Fruit fly (Drosophila melanogaster) whole organism, embryonic: ENCODE data around the gene Ass.

ENCODE experiments used
- Asciz ChIP-seq: fragments of 200-800 bp; sonication (Bioruptor generic); optimal IDR thresholded peaks from 2 replicates; lab custom pipeline; 2017; ENCODE audit warnings: missing biosample characterization, mild to moderate bottlenecking, missing genetic modification characterization, missing genetic modification reagents
- Atf3 ChIP-seq: fragments of 200-800 bp; sonication (Bioruptor generic); optimal IDR thresholded peaks from 3 replicates; lab custom pipeline; 2016; ENCODE audit warnings: missing biosample characterization, missing genetic modification characterization
- CG1024 ChIP-seq: fragments of 200-800 bp; sonication (Bioruptor generic); IDR thresholded peaks from 2 replicates; pipeline ENCODE4 v1.3.6; 2022; ENCODE audit warnings: missing biosample characterization, missing genetic modification characterization
- CG10267 ChIP-seq: fragments of 200-800 bp; sonication (Bioruptor generic); optimal IDR thresholded peaks from 2 replicates; lab custom pipeline; 2018; ENCODE audit warnings: missing biosample characterization, mild to moderate bottlenecking, missing genetic modification characterization, moderate library complexity
- CG10321 ChIP-seq: fragments of 200-800 bp; sonication (Bioruptor generic); IDR thresholded peaks from 2 replicates; pipeline ENCODE4 v1.3.6; 2022; ENCODE audit warnings: missing biosample characterization, missing genetic modification characterization
- CG12219 ChIP-seq: fragments of 200-800 bp; sonication (Bioruptor generic); optimal IDR thresholded peaks from 3 replicates; lab custom pipeline; 2018; ENCODE audit warnings: missing biosample characterization, mild to moderate bottlenecking, missing genetic modification characterization
- CG14860 ChIP-seq: fragments of 200-800 bp; sonication (Bioruptor generic); IDR thresholded peaks from 3 replicates; pipeline ENCODE4 v1.3.6; 2022; ENCODE audit warnings: missing biosample characterization, missing genetic modification characterization; ENCODE audit not compliant: partially characterized antibody
- CG16863 ChIP-seq: fragments of 200-800 bp; sonication (Bioruptor generic); optimal IDR thresholded peaks from 3 replicates; lab custom pipeline; 2016; ENCODE audit warnings: missing biosample characterization, missing genetic modification characterization
- CG17361 ChIP-seq: fragments of 200-800 bp; sonication (Bioruptor generic); IDR thresholded peaks from 3 replicates; pipeline ENCODE4 v1.3.6; 2022; ENCODE audit warnings: missing biosample characterization, missing genetic modification characterization
- CG17829 ChIP-seq: fragments of 200-800 bp; optimal IDR thresholded peaks from 2 replicates; lab custom pipeline; 2019; ENCODE audit warnings: missing biosample characterization, mild to moderate bottlenecking, missing genetic modification characterization, moderate library complexity
- CG18262 ChIP-seq: fragments of 200-800 bp; optimal IDR thresholded peaks from 3 replicates; lab custom pipeline; 2019; ENCODE audit warnings: missing biosample characterization, mild to moderate bottlenecking, missing genetic modification characterization, moderate library complexity
- CG2712 ChIP-seq: fragments of 200-800 bp; optimal IDR thresholded peaks from 3 replicates; lab custom pipeline; 2019; ENCODE audit warnings: missing biosample characterization, mild to moderate bottlenecking, missing genetic modification characterization, moderate library complexity
- CG2889 ChIP-seq: fragments of 200-800 bp; sonication (Bioruptor generic); IDR thresholded peaks from 3 replicates; pipeline ENCODE4 v1.3.6; 2022; ENCODE audit warnings: missing biosample characterization, missing genetic modification characterization
- CG30020 ChIP-seq: fragments of 200-800 bp; optimal IDR thresholded peaks from 2 replicates; lab custom pipeline; 2019; ENCODE audit warnings: missing biosample characterization, mild to moderate bottlenecking, missing genetic modification characterization, moderate library complexity
- CG30403 ChIP-seq: fragments of 200-800 bp; sonication (Bioruptor generic); optimal IDR thresholded peaks from 3 replicates; lab custom pipeline; 2016; ENCODE audit warnings: missing biosample characterization, missing genetic modification characterization
- CG34376 ChIP-seq: fragments of 200-800 bp; sonication (Bioruptor generic); optimal IDR thresholded peaks from 2 replicates; lab custom pipeline; 2018; ENCODE audit warnings: missing biosample characterization, mild to moderate bottlenecking, missing genetic modification characterization
- CG5953 ChIP-seq: fragments of 200-800 bp; sonication (Bioruptor generic); IDR thresholded peaks from 2 replicates; pipeline ENCODE4 v1.3.6; 2022; ENCODE audit warnings: missing biosample characterization, missing genetic modification characterization
- CG6654 ChIP-seq: fragments of 200-800 bp; sonication (Bioruptor generic); optimal IDR thresholded peaks from 2 replicates; lab custom pipeline; 2017; ENCODE audit warnings: missing biosample characterization, mild to moderate bottlenecking, missing genetic modification characterization
- CG6765 ChIP-seq: fragments of 200-800 bp; sonication (Bioruptor generic); optimal IDR thresholded peaks from 3 replicates; lab custom pipeline; 2017; ENCODE audit warnings: missing biosample characterization, mild to moderate bottlenecking, missing genetic modification characterization
- CG8290 ChIP-seq, 3 experiments: fragments of 200-800 bp; sonication (Bioruptor generic); optimal IDR thresholded peaks; 2 replicates each; lab custom pipeline; 2016 to 2019; ENCODE audit warnings: missing biosample characterization in 3 of 3, missing genetic modification characterization in 3 of 3, mild to moderate bottlenecking in 2 of 3, moderate library complexity in 1 of 3
- CG8478 ChIP-seq: fragments of >200 bp; optimal IDR thresholded peaks from 2 replicates; lab custom pipeline; 2018
- CG9817 ChIP-seq: fragments of 200-800 bp; sonication (Bioruptor generic); optimal IDR thresholded peaks from 2 replicates; lab custom pipeline; 2018; ENCODE audit warnings: missing biosample characterization, mild to moderate bottlenecking, missing genetic modification characterization, moderate library complexity
- CG9932 ChIP-seq: fragments of 200-800 bp; sonication (Bioruptor generic); IDR thresholded peaks from 2 replicates; pipeline ENCODE4 v1.3.6; 2022; ENCODE audit warnings: missing biosample characterization, missing genetic modification characterization
- Dek ChIP-seq: fragments of 200-800 bp; sonication (Bioruptor generic); optimal IDR thresholded peaks from 3 replicates; lab custom pipeline; 2019; ENCODE audit warnings: missing biosample characterization, mild to moderate bottlenecking, missing genetic modification characterization, moderate library complexity
- Drgx ChIP-seq: fragments of 200-800 bp; sonication (Bioruptor generic); IDR thresholded peaks from 2 replicates; pipeline ENCODE4 v1.3.6; 2022; ENCODE audit warnings: missing biosample characterization, missing genetic modification characterization
- Fer1 ChIP-seq: fragments of 200-800 bp; sonication (Bioruptor generic); optimal IDR thresholded peaks from 2 replicates; lab custom pipeline; 2017; ENCODE audit warnings: missing biosample characterization, mild to moderate bottlenecking, missing genetic modification characterization
- HLH54F ChIP-seq: fragments of 200-800 bp; sonication (Bioruptor generic); optimal IDR thresholded peaks from 3 replicates; lab custom pipeline; 2016; ENCODE audit warnings: missing biosample characterization, missing genetic modification characterization
- Hr39 ChIP-seq: fragments of >200 bp; optimal IDR thresholded peaks from 2 replicates; lab custom pipeline; 2017
- Hr78 ChIP-seq, 2 experiments: fragments of 200-800 bp in 1 of 2; fragments of >200 bp in 1 of 2; sonication (Bioruptor generic) in 1 of 2; optimal IDR thresholded peaks; 2 replicates each; lab custom pipeline; 2017 to 2019; ENCODE audit warnings: missing biosample characterization in 2 of 2, missing genetic modification characterization in 2 of 2, mild to moderate bottlenecking in 1 of 2, moderate library complexity in 1 of 2
- Lim3 ChIP-seq: fragments of 200-800 bp; sonication (Bioruptor generic); IDR thresholded peaks from 2 replicates; pipeline ENCODE4 v1.3.6; 2022; ENCODE audit warnings: missing biosample characterization, missing genetic modification characterization
- MESR4 ChIP-seq: fragments of 200-800 bp; sonication (Bioruptor generic); optimal IDR thresholded peaks from 2 replicates; lab custom pipeline; 2018; ENCODE audit warnings: missing biosample characterization, mild to moderate bottlenecking, missing genetic modification characterization, moderate library complexity
- Mrtf ChIP-seq: fragments of 200-800 bp; sonication (Bioruptor generic); IDR thresholded peaks from 3 replicates; pipeline ENCODE4 v1.3.6; 2022; ENCODE audit warnings: missing biosample characterization, missing genetic modification characterization
- NK7.1 ChIP-seq: fragments of 200-800 bp; sonication (Bioruptor generic); optimal IDR thresholded peaks from 3 replicates; lab custom pipeline; 2016; ENCODE audit warnings: missing biosample characterization, missing genetic modification characterization
- Oaz ChIP-seq: fragments of 200-800 bp; sonication (Bioruptor generic); IDR thresholded peaks from 2 replicates; pipeline ENCODE4 v1.3.6; 2022; ENCODE audit warnings: missing biosample characterization, missing genetic modification characterization
- Rfx ChIP-seq: fragments of 200-800 bp; sonication (Bioruptor generic); IDR thresholded peaks from 2 replicates; pipeline ENCODE4 v1.3.6; 2022; ENCODE audit warnings: missing biosample characterization, missing genetic modification characterization
- TFAM ChIP-seq: fragments of 200-800 bp; sonication (Bioruptor generic); optimal IDR thresholded peaks from 2 replicates; lab custom pipeline; 2017; ENCODE audit warnings: missing biosample characterization, missing genetic modification characterization, inconsistent platforms
- cg ChIP-seq: fragments of 200-800 bp; sonication (Bioruptor generic); optimal IDR thresholded peaks from 3 replicates; lab custom pipeline; 2019; ENCODE audit warnings: missing biosample characterization, mild to moderate bottlenecking, missing genetic modification characterization, moderate library complexity
- cwo ChIP-seq: fragments of 200-800 bp; sonication (Bioruptor generic); optimal IDR thresholded peaks from 3 replicates; lab custom pipeline; 2017; ENCODE audit warnings: missing biosample characterization, missing genetic modification characterization, mild to moderate bottlenecking, moderate library complexity, missing genetic modification reagents
- dan ChIP-seq: fragments of 200-800 bp; sonication (Bioruptor generic); IDR thresholded peaks from 2 replicates; pipeline ENCODE4 v1.3.6; 2022; ENCODE audit warnings: missing biosample characterization, missing genetic modification characterization
- gce ChIP-seq: fragments of 200-800 bp; sonication (Bioruptor generic); IDR thresholded peaks from 3 replicates; pipeline ENCODE4 v1.3.6; 2022; ENCODE audit warnings: missing biosample characterization, missing genetic modification characterization
- gsb ChIP-seq: fragments of 200-800 bp; sonication (Bioruptor generic); IDR thresholded peaks from 2 replicates; pipeline ENCODE4 v1.3.6; 2022; ENCODE audit warnings: missing biosample characterization, missing genetic modification characterization
- gt ChIP-seq: fragments of 200-800 bp; sonication (Bioruptor generic); IDR thresholded peaks from 2 replicates; pipeline ENCODE4 v1.3.6; 2022; ENCODE audit warnings: missing biosample characterization, missing genetic modification characterization
- lbe ChIP-seq: fragments of 200-800 bp; sonication (Bioruptor generic); optimal IDR thresholded peaks from 2 replicates; lab custom pipeline; 2016; ENCODE audit warnings: missing biosample characterization, mild to moderate bottlenecking, missing genetic modification characterization
- lola ChIP-seq, 3 experiments: fragments of >200 bp in 2 of 3; fragments of 200-800 bp in 1 of 3; sonication (Bioruptor generic) in 1 of 3; optimal IDR thresholded peaks; 2 replicates each; lab custom pipeline; 2017 to 2019; ENCODE audit warnings: missing biosample characterization in 3 of 3, missing genetic modification characterization in 3 of 3, mild to moderate bottlenecking in 1 of 3, moderate library complexity in 1 of 3
- p53 ChIP-seq: fragments of 200-800 bp; sonication (Bioruptor generic); optimal IDR thresholded peaks from 2 replicates; lab custom pipeline; 2016; ENCODE audit warnings: missing biosample characterization, missing genetic modification characterization
- phol ChIP-seq: fragments of 200-800 bp; sonication (Bioruptor generic); optimal IDR thresholded peaks from 3 replicates; lab custom pipeline; 2018; ENCODE audit warnings: missing biosample characterization, mild to moderate bottlenecking, missing genetic modification characterization, moderate library complexity
- pros ChIP-seq: fragments of 200-800 bp; sonication (Bioruptor generic); optimal IDR thresholded peaks from 3 replicates; lab custom pipeline; 2019; ENCODE audit warnings: missing biosample characterization, mild to moderate bottlenecking, missing genetic modification characterization, moderate library complexity
- repo ChIP-seq: fragments of 200-800 bp; sonication (Bioruptor generic); optimal IDR thresholded peaks from 2 replicates; lab custom pipeline; 2016; ENCODE audit warnings: missing biosample characterization, missing genetic modification characterization
- slp2 ChIP-seq: fragments of 200-800 bp; sonication (Bioruptor generic); optimal IDR thresholded peaks from 2 replicates; lab custom pipeline; 2016; ENCODE audit warnings: missing biosample characterization, missing genetic modification characterization
- stc ChIP-seq: fragments of 200-800 bp; sonication (Bioruptor generic); IDR thresholded peaks from 2 replicates; pipeline ENCODE4 v1.3.6; 2022; ENCODE audit warnings: missing biosample characterization, missing genetic modification characterization
- tio ChIP-seq: fragments of 200-800 bp; sonication (Bioruptor generic); optimal IDR thresholded peaks from 2 replicates; lab custom pipeline; 2017; ENCODE audit warnings: missing biosample characterization, missing genetic modification characterization, inconsistent platforms

Ass gene

DNA sequence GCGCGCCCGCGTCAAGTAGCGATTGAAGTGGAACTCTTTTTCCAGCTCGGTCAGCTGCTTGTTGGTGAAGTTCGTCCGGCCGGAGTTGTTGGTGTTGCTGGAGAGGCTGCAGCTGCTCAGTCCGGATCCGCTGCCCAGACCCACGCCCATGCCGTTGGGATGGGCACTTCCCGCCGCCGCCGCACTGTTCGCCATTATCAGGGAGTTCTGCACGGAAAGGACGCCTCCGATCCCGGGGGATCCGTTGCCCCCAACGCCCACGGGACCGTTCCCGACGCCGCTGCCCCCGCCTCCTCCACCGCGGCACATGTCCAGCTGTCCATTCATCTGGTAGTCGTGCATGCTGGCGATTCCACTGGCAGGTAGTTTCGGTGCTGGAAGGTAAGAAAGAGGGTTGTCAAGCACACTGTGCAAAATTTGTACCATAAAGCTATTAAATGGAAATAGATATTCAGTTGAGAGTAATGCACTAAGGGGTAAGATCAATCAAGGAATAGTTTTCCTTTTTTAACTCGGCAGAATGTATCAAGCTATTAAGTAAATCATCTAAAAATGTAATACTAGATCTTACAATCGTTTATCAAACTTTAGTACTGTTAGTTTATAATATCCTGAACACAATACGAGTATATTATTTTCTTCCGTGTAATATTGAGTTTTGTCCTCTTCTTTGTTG is 18.5 kb upstream of the Ass start (continued):
- TF ChIP-seq CG30020 (tag; lab: Kevin White, UChicago) (no peak), gt (GFP tag; lab: Robert Waterston, UW) (no peak), CG6654 (GFP tag; lab: Kevin White, UChicago) (no peak), CG17361 (GFP tag; lab: Robert Waterston, UW) (no peak), Hr39 (lab: Kevin White, UChicago) (peak; percentile 65), CG10321 (GFP tag; lab: Robert Waterston, UW) (no peak), CG9817 (tag; lab: Kevin White, UChicago) (no peak), CG5953 (GFP tag; lab: Robert Waterston, UW) (no peak), CG8290 (GFP tag; optimal IDR thresholded peaks at IDR 0.05; lab: Kevin White, UChicago) (no peak), CG8290 (tag; optimal IDR thresholded peaks at IDR 0.05; lab: Kevin White, UChicago) (no peak), CG2712 (tag; lab: Kevin White, UChicago) (peak; percentile 47), cg (GFP tag; lab: Kevin White, UChicago) (no peak), Mrtf (GFP tag; lab: Robert Waterston, UW) (no peak), Hr78 (GFP tag; optimal IDR thresholded peaks at IDR 0.05; lab: Kevin White, UChicago) (no peak), slp2 (GFP tag; lab: Kevin White, UChicago) (no peak), tio (GFP tag; lab: Kevin White, UChicago) (no peak), CG18262 (tag; lab: Kevin White, UChicago) (peak; percentile 21), Oaz (no peak), CG34376 (GFP tag; lab: Kevin White, UChicago) (no peak), CG8478 (lab: Kevin White, UChicago) (no peak), Lim3 (GFP tag; lab: Robert Waterston, UW) (no peak), Fer1 (GFP tag; lab: Kevin White, UChicago) (no peak), CG1024 (GFP tag; lab: Robert Waterston, UW) (no peak), stc (GFP tag; lab: Robert Waterston, UW) (no peak), CG17829 (tag; lab: Kevin White, UChicago) (peak; percentile 9), phol (tag; lab: Kevin White, UChicago) (no peak), Dek (tag; lab: Kevin White, UChicago) (no peak), CG14860 (GFP tag; lab: Robert Waterston, UW) (no peak), p53 (GFP tag; lab: Kevin White, UChicago) (no peak), CG30403 (GFP tag; lab: Kevin White, UChicago) (no peak), Rfx (GFP tag; lab: Robert Waterston, UW) (no peak), CG10267 (tag; lab: Kevin White, UChicago) (peak; percentile 4), lbe (no peak), CG16863 (GFP tag; lab: Kevin White, UChicago) (no peak), CG2889 (GFP tag; lab: Robert Waterston, UW) (peak; percentile 18; the same call in 1 of the 3 replicates), Asciz (GFP tag; lab: Kevin White, UChicago) (no peak), dan (GFP tag; lab: Robert Waterston, UW) (no peak), CG6765 (GFP tag; lab: Kevin White, UChicago) (no peak), Atf3 (no peak), CG12219 (GFP tag; lab: Kevin White, UChicago) (no peak), Drgx (GFP tag; lab: Robert Waterston, UW) (no peak), TFAM (GFP tag; lab: Kevin White, UChicago) (no peak), pros (no peak), lola (GFP tag; optimal IDR thresholded peaks at IDR 0.05; lab: Kevin White, UChicago) (peak in 1 of 3 experiments; percentile 51), cwo (GFP tag; lab: Kevin White, UChicago) (no peak), repo (GFP tag; lab: Kevin White, UChicago) (no peak), HLH54F (GFP tag; lab: Kevin White, UChicago) (no peak), CG9932 (GFP tag; lab: Robert Waterston, UW) (0 out of 2 replicates have a peak, but pooled peaks have one; percentile 37), NK7.1 (GFP tag; lab: Kevin White, UChicago) (no peak), MESR4 (GFP tag; lab: Kevin White, UChicago) (no peak), gce (no peak), gsb (GFP tag; lab: Robert Waterston, UW) (no peak)
